Fruit fly (Drosophila melanogaster) whole organism, embryonic: ENCODE data around the gene cort.

Source experiments
- Abd-B ChIP-seq: fragments of 200-800 bp; sonication (Bioruptor generic); optimal IDR thresholded peaks from 2 replicates; lab custom pipeline; 2018; ENCODE audit warnings: missing biosample characterization, mild to moderate bottlenecking, missing genetic modification characterization, moderate library complexity
- BEAF-32 ChIP-seq: fragments of 200-800 bp; sonication (Bioruptor generic); optimal IDR thresholded peaks from 3 replicates; lab custom pipeline; 2017; ENCODE audit warnings: missing biosample characterization, missing genetic modification characterization, mild to moderate bottlenecking, moderate library complexity, missing genetic modification reagents
- Bteb2 ChIP-seq: fragments of 200-800 bp; sonication (Bioruptor generic); optimal IDR thresholded peaks from 2 replicates; lab custom pipeline; 2016; ENCODE audit warnings: missing biosample characterization, missing genetic modification characterization
- CG10654 ChIP-seq: fragments of 200-800 bp; sonication (Bioruptor generic); optimal IDR thresholded peaks from 2 replicates; lab custom pipeline; 2016; ENCODE audit warnings: missing biosample characterization, missing genetic modification characterization
- CG11560 ChIP-seq: fragments of 200-800 bp; sonication (Bioruptor generic); IDR thresholded peaks from 3 replicates; pipeline ENCODE4 v1.3.6; 2022; ENCODE audit warnings: missing biosample characterization, missing genetic modification characterization
- CG12219 ChIP-seq: fragments of 200-800 bp; sonication (Bioruptor generic); optimal IDR thresholded peaks from 3 replicates; lab custom pipeline; 2018; ENCODE audit warnings: missing biosample characterization, mild to moderate bottlenecking, missing genetic modification characterization
- CG16815 ChIP-seq: fragments of 200-800 bp; sonication (Bioruptor generic); optimal IDR thresholded peaks from 3 replicates; lab custom pipeline; 2017; ENCODE audit warnings: missing biosample characterization, mild to moderate bottlenecking, missing genetic modification characterization
- CG2129 ChIP-seq: fragments of 200-800 bp; sonication (Bioruptor generic); IDR thresholded peaks from 2 replicates; pipeline ENCODE4 v1.3.6; 2022; ENCODE audit warnings: missing biosample characterization, missing genetic modification characterization; ENCODE audit not compliant: partially characterized antibody
- CG2712 ChIP-seq: fragments of 200-800 bp; optimal IDR thresholded peaks from 3 replicates; lab custom pipeline; 2019; ENCODE audit warnings: missing biosample characterization, mild to moderate bottlenecking, missing genetic modification characterization, moderate library complexity
- CG30431 ChIP-seq: fragments of 200-800 bp; sonication (Bioruptor generic); optimal IDR thresholded peaks from 2 replicates; lab custom pipeline; 2017; ENCODE audit warnings: missing biosample characterization, missing genetic modification characterization
- CG31388 ChIP-seq: fragments of 200-800 bp; sonication (Bioruptor generic); optimal IDR thresholded peaks from 2 replicates; lab custom pipeline; 2016; ENCODE audit warnings: missing biosample characterization, missing genetic modification characterization
- CG3163 ChIP-seq: fragments of 200-800 bp; sonication (Bioruptor generic); optimal IDR thresholded peaks from 3 replicates; lab custom pipeline; 2016; ENCODE audit warnings: missing biosample characterization, missing genetic modification characterization
- CG3407 ChIP-seq: fragments of 200-800 bp; sonication (Bioruptor generic); optimal IDR thresholded peaks from 2 replicates; lab custom pipeline; 2018; ENCODE audit warnings: missing biosample characterization, mild to moderate bottlenecking, missing genetic modification characterization
- CG4282 ChIP-seq: fragments of 200-800 bp; sonication (Bioruptor generic); optimal IDR thresholded peaks from 2 replicates; lab custom pipeline; 2016; ENCODE audit warnings: missing biosample characterization, missing genetic modification characterization
- CG4404 ChIP-seq: fragments of 200-800 bp; sonication (Bioruptor generic); IDR thresholded peaks from 2 replicates; pipeline ENCODE4 v1.3.6; 2022; ENCODE audit warnings: missing biosample characterization, missing genetic modification characterization
- CG4707 ChIP-seq: fragments of 200-800 bp; sonication (Bioruptor generic); optimal IDR thresholded peaks from 2 replicates; lab custom pipeline; 2018; ENCODE audit warnings: missing biosample characterization, mild to moderate bottlenecking, missing genetic modification characterization, moderate library complexity
- CG8359 ChIP-seq: fragments of 200-800 bp; sonication (Bioruptor generic); optimal IDR thresholded peaks from 2 replicates; lab custom pipeline; 2017; ENCODE audit warnings: missing biosample characterization, mild to moderate bottlenecking, missing genetic modification characterization, borderline replicate concordance
- CG9215 ChIP-seq: fragments of 200-800 bp; sonication (Bioruptor generic); IDR thresholded peaks from 2 replicates; pipeline ENCODE4 v1.3.6; 2022; ENCODE audit warnings: missing biosample characterization, missing genetic modification characterization
- CG9932 ChIP-seq: fragments of 200-800 bp; sonication (Bioruptor generic); IDR thresholded peaks from 2 replicates; pipeline ENCODE4 v1.3.6; 2022; ENCODE audit warnings: missing biosample characterization, missing genetic modification characterization
- E2f2 ChIP-seq: fragments of 200-800 bp; sonication (Bioruptor generic); IDR thresholded peaks from 2 replicates; pipeline ENCODE4 v1.3.6; 2022; ENCODE audit warnings: missing biosample characterization, missing genetic modification characterization
- Ets65A ChIP-seq: fragments of 200-800 bp; sonication (Bioruptor generic); peaks from one replicate; lab custom pipeline; 2016; ENCODE audit warnings: missing biosample characterization, missing genetic modification characterization
- Fer3 ChIP-seq: fragments of 200-800 bp; sonication (Bioruptor generic); optimal IDR thresholded peaks from 2 replicates; lab custom pipeline; 2018; ENCODE audit warnings: missing biosample characterization, mild to moderate bottlenecking, missing genetic modification characterization, moderate library complexity
- Hmr ChIP-seq: fragments of 200-800 bp; sonication (Bioruptor generic); optimal IDR thresholded peaks from 3 replicates; lab custom pipeline; 2017; ENCODE audit warnings: mild to moderate bottlenecking, missing biosample characterization, missing genetic modification reagents, missing genetic modification characterization
- Lpt ChIP-seq: fragments of >200 bp; optimal IDR thresholded peaks from 2 replicates; lab custom pipeline; 2018; ENCODE audit warnings: missing biosample characterization, missing genetic modification characterization
- Mad ChIP-seq: fragments of 200-800 bp; sonication (Bioruptor generic); optimal IDR thresholded peaks from 2 replicates; lab custom pipeline; 2016; ENCODE audit warnings: missing biosample characterization, missing genetic modification characterization
- Mes4 ChIP-seq: fragments of 200-800 bp; sonication (Bioruptor generic); optimal IDR thresholded peaks from 2 replicates; lab custom pipeline; 2016; ENCODE audit warnings: missing biosample characterization, missing genetic modification characterization
- Ravus ChIP-seq: fragments of 200-800 bp; sonication (Bioruptor generic); IDR thresholded peaks from 2 replicates; pipeline ENCODE4 v1.3.6; 2022; ENCODE audit warnings: missing biosample characterization, missing genetic modification characterization
- Sin3A ChIP-seq: fragments of >200 bp; optimal IDR thresholded peaks from 2 replicates; lab custom pipeline; 2018
- ab ChIP-seq: fragments of 200-800 bp; sonication (Bioruptor generic); optimal IDR thresholded peaks from 2 replicates; lab custom pipeline; 2016; ENCODE audit warnings: missing biosample characterization, missing genetic modification characterization
- ap ChIP-seq: fragments of 200-800 bp; sonication (Bioruptor generic); IDR thresholded peaks from 2 replicates; pipeline ENCODE4 v1.3.6; 2022; ENCODE audit warnings: missing biosample characterization, missing genetic modification characterization
- crol ChIP-seq: fragments of 200-800 bp; sonication (Bioruptor generic); IDR thresholded peaks from 2 replicates; pipeline ENCODE4 v1.3.6; 2022; ENCODE audit warnings: missing biosample characterization, missing genetic modification characterization
- crp ChIP-seq, 2 experiments: fragments of 200-800 bp; sonication (Bioruptor generic); optimal IDR thresholded peaks; 2 replicates in 1 of 2; 3 replicates in 1 of 2; lab custom pipeline; 2017; ENCODE audit warnings: missing biosample characterization in 2 of 2, missing genetic modification characterization in 2 of 2, mild to moderate bottlenecking in 1 of 2, moderate library complexity in 1 of 2
- esg ChIP-seq: fragments of 200-800 bp; sonication (Bioruptor generic); conservative IDR thresholded peaks from 2 replicates; pipeline ENCODE4 v1.3.6; 2022; ENCODE audit warnings: missing biosample characterization, missing genetic modification characterization
- exex ChIP-seq: fragments of 200-800 bp; sonication (Bioruptor generic); optimal IDR thresholded peaks from 4 replicates; lab custom pipeline; 2018; ENCODE audit warnings: missing biosample characterization, mild to moderate bottlenecking, missing genetic modification characterization, moderate library complexity
- gcm ChIP-seq: fragments of 200-800 bp; sonication (Bioruptor generic); optimal IDR thresholded peaks from 2 replicates; lab custom pipeline; 2019; ENCODE audit warnings: missing biosample characterization, mild to moderate bottlenecking, missing genetic modification characterization, moderate library complexity
- gem ChIP-seq: fragments of 200-800 bp; sonication (Bioruptor generic); optimal IDR thresholded peaks from 2 replicates; lab custom pipeline; 2019; ENCODE audit warnings: missing biosample characterization, mild to moderate bottlenecking, missing genetic modification characterization, moderate library complexity
- hbn ChIP-seq: fragments of 200-800 bp; sonication (Bioruptor generic); IDR thresholded peaks from 2 replicates; pipeline ENCODE4 v1.3.6; 2022; ENCODE audit warnings: missing biosample characterization, missing genetic modification characterization; ENCODE audit not compliant: partially characterized antibody
- hkb ChIP-seq, 2 experiments: fragments of 200-800 bp in 1 of 2; fragments of >200 bp in 1 of 2; sonication (Bioruptor generic) in 1 of 2; IDR thresholded peaks in 1 of 2; optimal IDR thresholded peaks in 1 of 2; 2 replicates each; pipeline versions ENCODE4 v1.3.6 to Lab custom; 2017 to 2022; ENCODE audit warnings: missing biosample characterization in 1 of 2, missing genetic modification characterization in 1 of 2
- luna ChIP-seq: fragments of 200-800 bp; sonication (Bioruptor generic); optimal IDR thresholded peaks from 2 replicates; lab custom pipeline; 2016; ENCODE audit warnings: missing biosample characterization, missing genetic modification characterization
- oc ChIP-seq: fragments of 200-800 bp; sonication (Bioruptor generic); optimal IDR thresholded peaks from 2 replicates; lab custom pipeline; 2018; ENCODE audit warnings: missing biosample characterization, mild to moderate bottlenecking, missing genetic modification characterization, moderate library complexity
- p53 ChIP-seq: fragments of 200-800 bp; sonication (Bioruptor generic); optimal IDR thresholded peaks from 2 replicates; lab custom pipeline; 2016; ENCODE audit warnings: missing biosample characterization, missing genetic modification characterization
- pum ChIP-seq: fragments of 200-800 bp; sonication (Bioruptor generic); optimal IDR thresholded peaks from 2 replicates; lab custom pipeline; 2016; ENCODE audit warnings: missing biosample characterization, missing genetic modification characterization
- seq ChIP-seq: fragments of 200-800 bp; sonication (Bioruptor generic); IDR thresholded peaks from 2 replicates; pipeline ENCODE4 v1.3.6; 2022; ENCODE audit warnings: missing biosample characterization, missing genetic modification characterization
- shn ChIP-seq: fragments of 200-800 bp; sonication (Bioruptor generic); optimal IDR thresholded peaks from 3 replicates; lab custom pipeline; 2016; ENCODE audit warnings: missing biosample characterization, missing genetic modification characterization
- sima ChIP-seq: fragments of 200-800 bp; sonication (Bioruptor generic); optimal IDR thresholded peaks from 2 replicates; lab custom pipeline; 2016; ENCODE audit warnings: missing biosample characterization, missing genetic modification characterization
- slbo ChIP-seq: fragments of 200-800 bp; sonication (Bioruptor generic); IDR thresholded peaks from 2 replicates; pipeline ENCODE4 v1.3.6; 2022; ENCODE audit warnings: missing biosample characterization, missing genetic modification characterization
- ssp ChIP-seq: fragments of 200-800 bp; sonication (Bioruptor generic); IDR thresholded peaks from 2 replicates; pipeline ENCODE4 v1.3.6; 2022; ENCODE audit warnings: missing biosample characterization, missing genetic modification characterization
- tgo ChIP-seq: fragments of 200-800 bp; sonication (Bioruptor generic); IDR thresholded peaks from 3 replicates; pipeline ENCODE4 v1.3.6; 2022; ENCODE audit warnings: missing biosample characterization, missing genetic modification characterization
- wor ChIP-seq: fragments of 200-800 bp; sonication (Bioruptor generic); IDR thresholded peaks from 2 replicates; pipeline ENCODE4 v1.3.6; 2022; ENCODE audit warnings: missing biosample characterization, missing genetic modification characterization

cort gene

DNA sequence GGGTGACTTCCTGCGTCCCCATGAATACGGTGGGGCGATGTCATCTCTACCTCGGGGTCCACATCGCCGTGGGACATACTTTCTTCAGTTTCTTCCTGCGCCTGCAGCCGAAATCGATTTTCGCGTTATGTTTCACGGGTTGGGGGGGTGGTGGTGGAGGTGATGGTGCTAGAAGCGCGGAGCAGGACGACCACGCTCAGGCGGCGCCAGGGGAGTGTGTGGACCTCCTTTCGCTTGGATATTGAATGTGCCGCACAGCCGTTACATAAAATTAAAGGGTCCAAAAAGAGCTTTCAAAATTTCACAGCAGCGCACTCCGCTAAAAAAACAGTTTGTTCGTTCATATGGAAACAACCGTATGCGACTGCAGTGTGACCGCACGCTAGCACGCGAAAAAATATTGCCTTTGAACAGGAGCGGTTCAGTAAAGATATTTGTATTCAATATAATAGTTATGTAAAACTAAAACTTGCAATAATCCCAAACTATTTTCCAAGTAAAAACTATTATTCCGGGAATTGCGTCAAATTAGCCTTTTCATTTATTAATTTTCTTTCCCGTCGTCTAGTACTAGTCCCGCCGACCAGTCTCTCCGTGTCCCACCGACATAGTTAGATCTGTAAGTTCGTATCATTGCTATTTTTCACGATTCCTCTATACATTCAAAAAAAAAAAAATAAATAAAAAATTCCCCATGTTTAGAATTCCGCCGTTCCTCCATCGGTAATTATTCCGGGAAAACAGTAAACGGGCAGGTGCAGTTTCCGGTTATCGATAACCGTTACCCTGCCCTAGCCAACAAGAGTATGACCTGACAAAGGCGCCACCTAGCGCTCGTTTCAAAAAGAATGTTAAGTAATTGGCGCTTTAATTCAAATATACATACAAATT is 7.8 kb upstream of the cort start, which contains the start of gene Nhe3 (continued):
- TF ChIP-seq wor (peak; percentile 72), ab (peak; percentile 68), Fer3 (tag; lab: Kevin White, UChicago) (peak; percentile 70), ssp (GFP tag; lab: Robert Waterston, UW) (peak; percentile 66), CG10654 (peak; percentile 81), oc (tag; lab: Kevin White, UChicago) (peak; percentile 27), CG9932 (peak; percentile 93), tgo (GFP tag; lab: Robert Waterston, UW) (peak; percentile 82), shn (GFP tag; lab: Kevin White, UChicago) (peak; percentile 78), Bteb2 (GFP tag; lab: Kevin White, UChicago) (peak; percentile 81), Ravus (GFP tag; lab: Robert Waterston, UW) (peak; percentile 45), Lpt (GFP tag; lab: Kevin White, UChicago) (no peak), sima (GFP tag; lab: Kevin White, UChicago) (no peak), CG31388 (GFP tag; lab: Kevin White, UChicago) (peak; percentile 62), CG11560 (tag; lab: Robert Waterston, UW) (peak; percentile 68; the same call in 2 of the 3 replicates), CG8359 (peak; percentile 24), exex (tag; lab: Kevin White, UChicago) (peak; percentile 45), gcm (GFP tag; lab: Kevin White, UChicago) (peak; percentile 63), crp (GFP tag; optimal IDR thresholded peaks at IDR 0.05; lab: Kevin White, UChicago) (peak; percentile 8 to 72), slbo (GFP tag; lab: Robert Waterston, UW) (peak; percentile 91), esg (GFP tag; lab: Robert Waterston, UW) (peak; percentile 76), CG9215 (peak; percentile 77), CG12219 (GFP tag; lab: Kevin White, UChicago) (peak; percentile 41), E2f2 (GFP tag; lab: Robert Waterston, UW) (peak; percentile 98), hbn (GFP tag; lab: Robert Waterston, UW) (no peak; the same call in 1 of the 2 replicates), crol (GFP tag; lab: Robert Waterston, UW) (peak; percentile 94), CG16815 (GFP tag; lab: Kevin White, UChicago) (peak; percentile 74), ap (peak; percentile 70), p53 (no peak), CG2129 (GFP tag; lab: Robert Waterston, UW) (no peak), CG2712 (tag; lab: Kevin White, UChicago) (peak; percentile 82), Abd-B (GFP tag; lab: Kevin White, UChicago) (peak; percentile 74), Sin3A (lab: Kevin White, UChicago) (peak; percentile 67), pum (peak; percentile 78), CG4282 (GFP tag; lab: Kevin White, UChicago) (no peak), luna (no peak), Mes4 (GFP tag; lab: Kevin White, UChicago) (peak; percentile 28), gem (tag; lab: Kevin White, UChicago) (peak; percentile 87), Mad (GFP tag; lab: Kevin White, UChicago) (peak; percentile 87), BEAF-32 (GFP tag; lab: Kevin White, UChicago) (peak; percentile 56), hkb (optimal IDR thresholded peaks at IDR 0.05; lab: Kevin White, UChicago) (peak; percentile 34), hkb (GFP tag; IDR thresholded peaks at IDR 0.05; lab: Robert Waterston, UW) (peak; percentile 82), Hmr (GFP tag; lab: Kevin White, UChicago) (peak; percentile 53), CG3407 (peak; percentile 39), Ets65A (GFP tag; lab: Kevin White, UChicago) (peak; percentile 96), CG4404 (GFP tag; lab: Robert Waterston, UW) (peak; percentile 76), CG30431 (GFP tag; lab: Kevin White, UChicago) (peak; percentile 70), seq (GFP tag; lab: Robert Waterston, UW) (peak; percentile 36; the same call in 1 of the 2 replicates), CG4707 (GFP tag; lab: Kevin White, UChicago) (no peak), CG3163 (peak; percentile 44)
